Worm (Caenorhabditis elegans) whole organism, L4 larva: ENCODE data around the gene nas-8.
A peak's percentile ranks its signal among the peaks of the same experiment; 100 is the strongest.

ENCODE experiments used
- F26F4.8 ChIP-seq: fragments of 200-800 bp; sonication (Bioruptor generic); conservative IDR thresholded peaks from 2 replicates; pipeline ENCODE4 v1.3.6; 2022; ENCODE audit warnings: missing genetic modification characterization, missing compliant biosample characterization
- R02D3.7 ChIP-seq: fragments of 150-350 bp; sonication (generic microtip); optimal IDR thresholded peaks from 3 replicates; lab custom pipeline; 2014; ENCODE audit warnings: missing biosample characterization, missing genetic modification characterization
- T20F7.1 ChIP-seq: fragments of 200-800 bp; sonication (Bioruptor generic); optimal IDR thresholded peaks from 2 replicates; lab custom pipeline; 2018; ENCODE audit warnings: mild to moderate bottlenecking, missing genetic modification characterization, missing compliant biosample characterization
- Y48G9A.11 ChIP-seq: fragments of 200-800 bp; sonication (Bioruptor generic); IDR thresholded peaks from 2 replicates; pipeline ENCODE4 v1.3.6; 2022; ENCODE audit warnings: missing genetic modification reagents, missing genetic modification characterization, missing compliant biosample characterization
- Y5F2A.4 ChIP-seq: fragments of 200-800 bp; sonication (Bioruptor generic); optimal IDR thresholded peaks from 2 replicates; lab custom pipeline; 2018; ENCODE audit warnings: mild to moderate bottlenecking, missing genetic modification characterization, missing compliant biosample characterization
- ZK337.2 ChIP-seq: fragments of 200-800 bp; sonication (Bioruptor generic); IDR thresholded peaks from 2 replicates; pipeline ENCODE4 v1.3.6; 2022; ENCODE audit warnings: missing genetic modification reagents, missing genetic modification characterization, missing compliant biosample characterization
- aha-1 ChIP-seq: fragments of 150-350 bp; peaks from one replicate; lab custom pipeline; 2014; ENCODE audit warnings: missing biosample characterization, missing genetic modification characterization
- ama-1 ChIP-seq: fragments of 150-350 bp; optimal IDR thresholded peaks from 2 replicates; lab custom pipeline; 2014; ENCODE audit warnings: inconsistent platforms, mixed read lengths
- attf-4 ChIP-seq: sonication (generic microtip); optimal IDR thresholded peaks from 3 replicates; lab custom pipeline; 2017; ENCODE audit warnings: missing biosample characterization, missing genetic modification characterization
- ceh-32 ChIP-seq: sonication (generic microtip); optimal IDR thresholded peaks from 2 replicates; lab custom pipeline; 2016; ENCODE audit warnings: mild to moderate bottlenecking, missing genetic modification characterization, missing compliant biosample characterization; ENCODE audit not compliant: poor library complexity
- ctbp-1 ChIP-seq: fragments of 200-800 bp; sonication (Bioruptor generic); IDR thresholded peaks from 2 replicates; pipeline ENCODE4 v1.3.6; 2022; ENCODE audit warnings: missing genetic modification reagents, missing genetic modification characterization, missing compliant biosample characterization
- daf-19 ChIP-seq: fragments of 200-800 bp; sonication (Bioruptor generic); conservative IDR thresholded peaks from 2 replicates; pipeline ENCODE4 v1.3.6; 2022; ENCODE audit warnings: missing genetic modification characterization, missing compliant biosample characterization
- daf-8 ChIP-seq: fragments of 200-800 bp; sonication (Bioruptor generic); IDR thresholded peaks from 2 replicates; pipeline ENCODE4 v1.3.6; 2022; ENCODE audit warnings: missing genetic modification characterization, missing compliant biosample characterization
- dpl-1 ChIP-seq: fragments of 150-350 bp; optimal IDR thresholded peaks from 2 replicates; lab custom pipeline; 2014; ENCODE audit warnings: missing biosample characterization, missing genetic modification reagents, missing genetic modification characterization
- duxl-1 ChIP-seq: sonication (generic microtip); optimal IDR thresholded peaks from 2 replicates; lab custom pipeline; 2016; ENCODE audit warnings: mild to moderate bottlenecking, missing genetic modification characterization, moderate library complexity, missing compliant biosample characterization; ENCODE audit not compliant: poor library complexity
- dve-1 ChIP-seq: sonication (generic microtip); optimal IDR thresholded peaks from 2 replicates; lab custom pipeline; 2017; ENCODE audit warnings: antibody characterized with exemption, mild to moderate bottlenecking, missing genetic modification characterization, missing compliant biosample characterization; ENCODE audit not compliant: insufficient read depth
- egl-43 ChIP-seq: fragments of 200-800 bp; sonication (Bioruptor generic); IDR thresholded peaks from 2 replicates; pipeline ENCODE4 v1.3.6; 2022; ENCODE audit warnings: missing genetic modification reagents, missing genetic modification characterization, missing compliant biosample characterization
- fkh-10 ChIP-seq: fragments of 150-350 bp; optimal IDR thresholded peaks from 2 replicates; lab custom pipeline; 2014; ENCODE audit warnings: missing biosample characterization, missing genetic modification reagents, missing genetic modification characterization
- fos-1 ChIP-seq: fragments of 150-350 bp; optimal IDR thresholded peaks from 2 replicates; lab custom pipeline; 2014; ENCODE audit warnings: missing biosample characterization, missing genetic modification characterization
- hif-1 ChIP-seq, 2 experiments: sonication (generic microtip); optimal IDR thresholded peaks; 2 replicates each; lab custom pipeline; 2016 to 2017; ENCODE audit warnings: missing compliant biosample characterization in 2 of 2, missing genetic modification characterization in 2 of 2, missing genetic modification reagents in 2 of 2, missing genotype in 2 of 2, mild to moderate bottlenecking in 1 of 2
- hlh-11 ChIP-seq: fragments of 200-800 bp; sonication (Bioruptor generic); optimal IDR thresholded peaks from 2 replicates; lab custom pipeline; 2018; ENCODE audit warnings: mild to moderate bottlenecking, missing genetic modification characterization, missing compliant biosample characterization
- hlh-30 ChIP-seq: sonication (generic microtip); optimal IDR thresholded peaks from 2 replicates; lab custom pipeline; 2017; ENCODE audit warnings: antibody characterized with exemption, mild to moderate bottlenecking, missing genetic modification characterization, missing compliant biosample characterization; ENCODE audit not compliant: insufficient read depth
- lin-1 ChIP-seq: fragments of 200-800 bp; sonication (Bioruptor generic); IDR thresholded peaks from 2 replicates; pipeline ENCODE4 v1.3.6; 2022; ENCODE audit warnings: missing genetic modification reagents, missing genetic modification characterization, missing compliant biosample characterization
- lir-3 ChIP-seq: sonication (generic microtip); optimal IDR thresholded peaks from 2 replicates; lab custom pipeline; 2016; ENCODE audit warnings: mild to moderate bottlenecking, missing genetic modification characterization, missing compliant biosample characterization
- lsy-2 ChIP-seq, 2 experiments: fragments of 150-350 bp in 1 of 2; sonication (generic microtip) in 1 of 2; optimal IDR thresholded peaks; 2 replicates each; lab custom pipeline; 2014 to 2017; ENCODE audit warnings: missing biosample characterization in 2 of 2, missing genetic modification characterization in 2 of 2
- madf-9 ChIP-seq: fragments of 200-800 bp; sonication (Bioruptor generic); conservative IDR thresholded peaks from 2 replicates; pipeline ENCODE4 v1.3.6; 2022; ENCODE audit warnings: missing genetic modification reagents, missing genetic modification characterization, missing compliant biosample characterization
- mdl-1 ChIP-seq, 2 experiments: fragments of 150-350 bp in 1 of 2; sonication (generic microtip) in 1 of 2; optimal IDR thresholded peaks; 2 replicates each; lab custom pipeline; 2014 to 2017; ENCODE audit warnings: missing biosample characterization in 2 of 2, missing genetic modification characterization in 2 of 2
- mxl-2 ChIP-seq: fragments of 200-800 bp; sonication (Bioruptor generic); conservative IDR thresholded peaks from 2 replicates; pipeline ENCODE4 v1.3.6; 2022; ENCODE audit warnings: missing genetic modification reagents, missing genetic modification characterization, missing compliant biosample characterization
- mxl-3 ChIP-seq: fragments of 200-800 bp; sonication (Bioruptor generic); optimal IDR thresholded peaks from 2 replicates; lab custom pipeline; 2018; ENCODE audit warnings: mild to moderate bottlenecking, missing genetic modification characterization, missing compliant biosample characterization
- nhr-10 ChIP-seq: fragments of 150-350 bp; optimal IDR thresholded peaks from 2 replicates; lab custom pipeline; 2014; ENCODE audit warnings: missing biosample characterization, missing genetic modification characterization
- nhr-237 ChIP-seq: sonication (generic microtip); optimal IDR thresholded peaks from 2 replicates; lab custom pipeline; 2017; ENCODE audit warnings: missing biosample characterization, missing genetic modification characterization
- nhr-42 ChIP-seq: fragments of 200-800 bp; sonication (Bioruptor generic); IDR thresholded peaks from 2 replicates; pipeline ENCODE4 v1.3.6; 2022; ENCODE audit warnings: missing genetic modification characterization, missing compliant biosample characterization
- nhr-6 ChIP-seq: fragments of 150-350 bp; optimal IDR thresholded peaks from 2 replicates; lab custom pipeline; 2014; ENCODE audit warnings: missing biosample characterization, missing genetic modification characterization
- pha-4 ChIP-seq, 2 experiments: fragments of 150-350 bp in 1 of 2; fragments of 200-800 bp in 1 of 2; sonication (Bioruptor generic) in 1 of 2; IDR thresholded peaks in 1 of 2; optimal IDR thresholded peaks in 1 of 2; 2 replicates each; pipeline versions ENCODE4 v1.3.6 to Lab custom; 2014 to 2022; ENCODE audit warnings: missing genetic modification characterization in 2 of 2, missing genetic modification reagents in 2 of 2, missing biosample characterization in 1 of 2, missing compliant biosample characterization in 1 of 2
- php-3 ChIP-seq: fragments of 200-800 bp; sonication (Bioruptor generic); IDR thresholded peaks from 2 replicates; pipeline ENCODE4 v1.3.6; 2022; ENCODE audit warnings: missing genetic modification reagents, missing genetic modification characterization, missing compliant biosample characterization
- saeg-2 ChIP-seq: fragments of 200-800 bp; sonication (Bioruptor generic); IDR thresholded peaks from 2 replicates; pipeline ENCODE4 v1.3.6; 2022; ENCODE audit warnings: missing genetic modification reagents, missing genetic modification characterization, missing compliant biosample characterization
- snpc-1.2 ChIP-seq: fragments of 200-800 bp; sonication (Bioruptor generic); IDR thresholded peaks from 2 replicates; pipeline ENCODE4 v1.3.6; 2022; ENCODE audit warnings: missing genetic modification reagents, missing genetic modification characterization, missing compliant biosample characterization
- tra-1 ChIP-seq: fragments of 200-800 bp; sonication (Bioruptor generic); IDR thresholded peaks from 2 replicates; pipeline ENCODE4 v1.3.6; 2022; ENCODE audit warnings: missing genetic modification reagents, missing genetic modification characterization, missing compliant biosample characterization
- unc-39 ChIP-seq: sonication (generic microtip); optimal IDR thresholded peaks from 2 replicates; lab custom pipeline; 2017; ENCODE audit warnings: missing biosample characterization, missing genetic modification characterization
- unc-62 ChIP-seq, 3 experiments: fragments of 150-350 bp in 1 of 3; sonication (generic microtip); optimal IDR thresholded peaks in 2 of 3; peaks in 1 of 3; 1 replicate in 1 of 3; 2 replicates in 2 of 3; lab custom pipeline; 2014 to 2017; ENCODE audit warnings: missing biosample characterization in 3 of 3, missing genetic modification characterization in 3 of 3, missing genetic modification reagents in 3 of 3, missing genotype in 1 of 3
- vab-7 ChIP-seq: fragments of 200-800 bp; sonication (Bioruptor generic); IDR thresholded peaks from 2 replicates; pipeline ENCODE4 v1.3.6; 2022; ENCODE audit warnings: missing genetic modification reagents, missing genetic modification characterization, missing compliant biosample characterization
- zag-1 ChIP-seq: fragments of 150-350 bp; optimal IDR thresholded peaks from 2 replicates; lab custom pipeline; 2014; ENCODE audit warnings: missing biosample characterization, missing genetic modification characterization
- zfp-2 ChIP-seq: sonication (generic microtip); optimal IDR thresholded peaks from 2 replicates; lab custom pipeline; 2016; ENCODE audit warnings: mild to moderate bottlenecking, missing genetic modification characterization, missing compliant biosample characterization

Gene nas-8

DNA sequence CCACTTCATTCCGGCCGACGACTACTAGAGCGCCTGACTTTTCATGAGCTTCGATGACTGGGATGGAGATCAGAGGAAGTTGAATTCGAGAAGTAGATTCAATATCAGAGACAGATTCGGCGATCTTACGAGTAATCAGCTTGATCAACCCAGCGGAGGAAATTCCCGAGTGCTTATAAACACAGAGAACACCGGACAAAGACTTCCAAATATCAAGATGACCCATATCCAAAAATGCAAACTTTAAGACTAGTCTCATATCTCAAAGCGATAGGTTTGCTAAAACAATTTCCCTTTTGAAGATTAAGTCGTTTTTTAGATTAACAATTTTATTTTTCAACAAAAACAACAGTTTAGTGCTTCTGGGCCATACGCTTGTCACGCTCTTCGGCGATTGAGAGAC is 31.3 kb upstream of the nas-8 start, which contains the start of gene Y43B11AR.3 (continued):
- no peak for TF ChIP-seq nhr-6 (tag; lab: Kevin White, UChicago)
- no peak for TF ChIP-seq hif-1 (tag; optimal IDR thresholded peaks at IDR 0.05; lab: Kevin White, UChicago)
- no peak for TF ChIP-seq zfp-2 (tag; lab: Kevin White, UChicago)
- TF ChIP-seq attf-4 (tag; lab: Kevin White, UChicago) = no peak
- TF ChIP-seq ceh-32 (tag; lab: Kevin White, UChicago) = no peak
- TF ChIP-seq daf-19 (GFP tag; lab: Robert Waterston, UW) = no peak; the same call in 1 of the 2 replicates

ce11 chrIV:7083976-7084375 is 30.7 kb upstream of the nas-8 start:
- TF ChIP-seq Y48G9A.11 (0 out of 2 replicates have a peak, but pooled peaks have one; percentile 26), nhr-237 (tag; lab: Kevin White, UChicago) (no peak), aha-1 (tag; lab: Kevin White, UChicago) (peak; percentile 69), nhr-42 (0 out of 2 replicates have a peak, but pooled peaks have one; percentile 22), vab-7 (GFP tag; lab: Robert Waterston, UW) (no peak)

- TF ChIP-seq R02D3.7 (no peak), egl-43 (no peak), dve-1 (tag; lab: Kevin White, UChicago) (peak; percentile 96), tra-1 (peak; percentile 73; the same call in 1 of the 2 replicates), nhr-10 (no peak), Y5F2A.4 (GFP tag; lab: Kevin White, UChicago) (no peak), mxl-3 (GFP tag; lab: Kevin White, UChicago) (peak; percentile 44), madf-9 (GFP tag; lab: Robert Waterston, UW) (no peak; the same call in 1 of the 2 replicates), F26F4.8 (GFP tag; lab: Robert Waterston, UW) (no peak), lir-3 (tag; lab: Kevin White, UChicago) (no peak), aha-1 (tag; lab: Kevin White, UChicago) (peak; percentile 97), nhr-42 (0 out of 2 replicates have a peak, but pooled peaks have one; percentile 66), ama-1 (lab: Kevin White, UChicago) (peak; percentile 43), hlh-11 (tag; lab: Kevin White, UChicago) (peak; percentile 91), zag-1 (tag; lab: Kevin White, UChicago) (no peak), saeg-2 (GFP tag; lab: Robert Waterston, UW) (no peak), daf-19 (GFP tag; lab: Robert Waterston, UW) (0 out of 2 replicates have a peak, but pooled peaks have one; percentile 64), hif-1 (tag; optimal IDR thresholded peaks at IDR 0.05; lab: Kevin White, UChicago) (peak in 1 of 2 experiments; percentile 67), ctbp-1 (GFP tag; lab: Robert Waterston, UW) (no peak), unc-62 (GFP tag; optimal IDR thresholded peaks at IDR 0.05 in 1 of 2; lab: Kevin White, UChicago) (peak in 1 of 2 experiments; percentile 41), unc-62 (tag; optimal IDR thresholded peaks at IDR 0.05; lab: Kevin White, UChicago) (no peak), php-3 (0 out of 2 replicates have a peak, but pooled peaks have one; percentile 42), unc-39 (no peak), hlh-30 (tag; lab: Kevin White, UChicago) (no peak), dpl-1 (peak; percentile 87), daf-8 (GFP tag; lab: Robert Waterston, UW) (no peak), snpc-1.2 (GFP tag; lab: Robert Waterston, UW) (peak; percentile 74), pha-4 (GFP tag; IDR thresholded peaks at IDR 0.05; lab: Robert Waterston, UW) (peak; percentile 68), pha-4 (tag; optimal IDR thresholded peaks at IDR 0.05; lab: Kevin White, UChicago) (peak; percentile 62), mdl-1 (tag; optimal IDR thresholded peaks at IDR 0.05; lab: Kevin White, UChicago) (peak in 1 of 2 experiments; percentile 57), mxl-2 (no peak), fkh-10 (GFP tag; lab: Kevin White, UChicago) (peak; percentile 83), zfp-2 (tag; lab: Kevin White, UChicago) (peak; percentile 51), fos-1 (tag; lab: Kevin White, UChicago) (no peak), lsy-2 (tag; optimal IDR thresholded peaks at IDR 0.05; lab: Kevin White, UChicago) (peak in 1 of 2 experiments; percentile 93), T20F7.1 (peak; percentile 87), ZK337.2 (GFP tag; lab: Robert Waterston, UW) (0 out of 2 replicates have a peak, but pooled peaks have one; percentile 38), Y48G9A.11 (0 out of 2 replicates have a peak, but pooled peaks have one; percentile 46), lin-1 (GFP tag; lab: Robert Waterston, UW) (no peak), duxl-1 (tag; lab: Kevin White, UChicago) (no peak), nhr-237 (tag; lab: Kevin White, UChicago) (no peak)
Observed at ce11 chrIV:7084632-7085160, 30.0 kb upstream of the nas-8 start, which contains the start of gene rps-4. rps-4 (minus strand) TSS chrIV:7084682.
